Fruit fly (Drosophila melanogaster) whole organism, pupa: Measurements from ENCODE around the gene CG10492.

Source experiments
- CG13204 ChIP-seq: fragments of 200-800 bp; sonication (Bioruptor generic); optimal IDR thresholded peaks from 2 replicates; lab custom pipeline; 2018; ENCODE audit warnings: missing biosample characterization, mild to moderate bottlenecking, missing genetic modification characterization, moderate library complexity
- CG14655 ChIP-seq: fragments of 200-800 bp; sonication (Bioruptor generic); optimal IDR thresholded peaks from 3 replicates; lab custom pipeline; 2017; ENCODE audit warnings: mild to moderate bottlenecking, missing biosample characterization, missing genetic modification reagents, missing genetic modification characterization
- CG17806 ChIP-seq: fragments of 200-800 bp; sonication (Bioruptor generic); optimal IDR thresholded peaks from 2 replicates; lab custom pipeline; 2018; ENCODE audit warnings: missing biosample characterization, mild to moderate bottlenecking, missing genetic modification characterization, moderate library complexity
- CG32121 ChIP-seq: fragments of 200-800 bp; sonication (Bioruptor generic); IDR thresholded peaks from 2 replicates; pipeline ENCODE4 v1.3.6; 2022; ENCODE audit warnings: missing biosample characterization, missing genetic modification characterization
- CG34367 ChIP-seq: fragments of 200-800 bp; sonication (Bioruptor generic); optimal IDR thresholded peaks from 2 replicates; lab custom pipeline; 2018; ENCODE audit warnings: missing biosample characterization, mild to moderate bottlenecking, missing genetic modification characterization
- CG8159 ChIP-seq: fragments of 200-800 bp; sonication (Bioruptor generic); optimal IDR thresholded peaks from 3 replicates; lab custom pipeline; 2018; ENCODE audit warnings: missing biosample characterization, mild to moderate bottlenecking, missing genetic modification characterization, moderate library complexity
- CG8301 ChIP-seq: fragments of 200-800 bp; sonication (Bioruptor generic); optimal IDR thresholded peaks from 2 replicates; lab custom pipeline; 2018; ENCODE audit warnings: missing biosample characterization, mild to moderate bottlenecking, missing genetic modification characterization
- Pif1A ChIP-seq: fragments of 200-800 bp; sonication (Bioruptor generic); optimal IDR thresholded peaks from 3 replicates; lab custom pipeline; 2016; ENCODE audit warnings: missing biosample characterization, missing genetic modification characterization
- Pif1B ChIP-seq: fragments of 200-800 bp; sonication (Bioruptor generic); optimal IDR thresholded peaks from 3 replicates; lab custom pipeline; 2016; ENCODE audit warnings: missing biosample characterization, missing genetic modification characterization
- fd96Ca ChIP-seq: fragments of 200-800 bp; sonication (Bioruptor generic); IDR thresholded peaks from 3 replicates; pipeline ENCODE4 v1.3.6; 2022; ENCODE audit warnings: missing biosample characterization, missing genetic modification characterization
- gl ChIP-seq: fragments of 200-800 bp; sonication (Bioruptor generic); optimal IDR thresholded peaks from 2 replicates; lab custom pipeline; 2018; ENCODE audit warnings: missing biosample characterization, mild to moderate bottlenecking, missing genetic modification characterization
- rn ChIP-seq: fragments of 200-800 bp; sonication (Bioruptor generic); IDR thresholded peaks from 2 replicates; pipeline ENCODE4 v1.3.6; 2022; ENCODE audit warnings: missing biosample characterization, missing genetic modification characterization

DNA sequence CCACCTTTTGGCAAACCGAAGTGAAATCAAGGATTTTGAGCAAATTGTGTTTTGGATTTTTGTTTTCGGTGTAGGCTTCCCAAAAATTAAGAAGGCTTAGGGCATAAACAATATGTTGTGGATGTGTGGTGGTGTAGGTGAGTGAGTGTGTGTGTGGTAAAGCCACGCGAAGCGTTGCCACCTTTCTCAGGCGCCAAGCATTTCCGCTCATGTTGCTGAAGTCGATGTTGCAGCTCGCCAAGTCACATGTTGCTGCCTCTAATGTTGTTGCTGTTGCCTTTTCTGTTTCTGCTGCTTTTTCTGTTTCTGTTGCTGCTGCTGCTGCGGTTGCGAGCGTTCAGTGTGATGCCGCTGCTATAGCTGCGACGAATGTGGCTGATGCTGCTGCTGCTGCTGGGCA is 25.9 kb downstream of the CG10492 start:
- TF ChIP-seq Pif1B (GFP tag; lab: Kevin White, UChicago) = no peak
- no peak for TF ChIP-seq CG17806
- TF ChIP-seq CG32121 (GFP tag; lab: Robert Waterston, UW) = no peak
- TF ChIP-seq fd96Ca (GFP tag; lab: Robert Waterston, UW) = no peak
- TF ChIP-seq rn (GFP tag; lab: Robert Waterston, UW) = no peak
- no peak for TF ChIP-seq CG13204
- no peak for TF ChIP-seq CG14655 (GFP tag; lab: Kevin White, UChicago)
- TF ChIP-seq CG34367 (tag; lab: Kevin White, UChicago) = no peak
- TF ChIP-seq CG8301 (tag; lab: Kevin White, UChicago) = no peak
- no peak for TF ChIP-seq CG8159 (tag; lab: Kevin White, UChicago)
- TF ChIP-seq gl (tag; lab: Kevin White, UChicago) = no peak
- no peak for TF ChIP-seq Pif1A (GFP tag; lab: Kevin White, UChicago)
